Worm (Caenorhabditis elegans) whole organism, L4 larva: ENCODE results near the gene F54D5.24.

Experiments used
- Y75B8A.6 ChIP-seq: fragments of 200-800 bp; sonication (Bioruptor generic); IDR thresholded peaks from 2 replicates; pipeline ENCODE4 v1.3.6; 2022; ENCODE audit warnings: missing genetic modification reagents, missing genetic modification characterization, missing compliant biosample characterization
- dve-1 ChIP-seq: sonication (generic microtip); optimal IDR thresholded peaks from 2 replicates; lab custom pipeline; 2017; ENCODE audit warnings: antibody characterized with exemption, mild to moderate bottlenecking, missing genetic modification characterization, missing compliant biosample characterization; ENCODE audit not compliant: insufficient read depth
- jun-1 ChIP-seq: fragments of 150-350 bp; optimal IDR thresholded peaks from 2 replicates; lab custom pipeline; 2014; ENCODE audit warnings: missing biosample characterization, missing genetic modification reagents, missing genetic modification characterization
- lin-29 ChIP-seq: fragments of 200-800 bp; sonication (Bioruptor generic); IDR thresholded peaks from 2 replicates; pipeline ENCODE4 v1.3.6; 2022; ENCODE audit warnings: missing genetic modification reagents, missing genetic modification characterization, missing compliant biosample characterization
- lsy-2 ChIP-seq, 2 experiments: fragments of 150-350 bp in 1 of 2; sonication (generic microtip) in 1 of 2; optimal IDR thresholded peaks; 2 replicates each; lab custom pipeline; 2014 to 2017; ENCODE audit warnings: missing biosample characterization in 2 of 2, missing genetic modification characterization in 2 of 2
- skn-1 ChIP-seq: fragments of 150-350 bp; optimal IDR thresholded peaks from 2 replicates; lab custom pipeline; 2014; ENCODE audit warnings: missing biosample characterization, missing genetic modification characterization
- unc-62 ChIP-seq, 3 experiments: fragments of 150-350 bp in 1 of 3; sonication (generic microtip); optimal IDR thresholded peaks in 2 of 3; peaks in 1 of 3; 1 replicate in 1 of 3; 2 replicates in 2 of 3; lab custom pipeline; 2014 to 2017; ENCODE audit warnings: missing biosample characterization in 3 of 3, missing genetic modification characterization in 3 of 3, missing genetic modification reagents in 3 of 3, missing genotype in 1 of 3

- TF ChIP-seq jun-1 (tag; lab: Kevin White, UChicago): no peak
- TF ChIP-seq lsy-2 (tag; optimal IDR thresholded peaks at IDR 0.05; lab: Kevin White, UChicago): no peak
- TF ChIP-seq dve-1 (tag; lab: Kevin White, UChicago): no peak
- no peak for TF ChIP-seq lin-29 (GFP tag; lab: Robert Waterston, UW)
- TF ChIP-seq unc-62 (GFP tag; optimal IDR thresholded peaks at IDR 0.05 in 1 of 2; lab: Kevin White, UChicago): no peak
- no peak for TF ChIP-seq unc-62 (tag; optimal IDR thresholded peaks at IDR 0.05; lab: Kevin White, UChicago)
- no peak for TF ChIP-seq Y75B8A.6 (GFP tag; lab: Robert Waterston, UW)
- TF ChIP-seq skn-1 (tag; lab: Kevin White, UChicago): no peak
Observed at ce11 chrII:11572944-11573343, 17.2 kb downstream of the F54D5.24 start, which contains the start of gene F54D5.2.
